Fruit fly (Drosophila melanogaster): Measurements from ENCODE around the gene CG14218.

DNA sequence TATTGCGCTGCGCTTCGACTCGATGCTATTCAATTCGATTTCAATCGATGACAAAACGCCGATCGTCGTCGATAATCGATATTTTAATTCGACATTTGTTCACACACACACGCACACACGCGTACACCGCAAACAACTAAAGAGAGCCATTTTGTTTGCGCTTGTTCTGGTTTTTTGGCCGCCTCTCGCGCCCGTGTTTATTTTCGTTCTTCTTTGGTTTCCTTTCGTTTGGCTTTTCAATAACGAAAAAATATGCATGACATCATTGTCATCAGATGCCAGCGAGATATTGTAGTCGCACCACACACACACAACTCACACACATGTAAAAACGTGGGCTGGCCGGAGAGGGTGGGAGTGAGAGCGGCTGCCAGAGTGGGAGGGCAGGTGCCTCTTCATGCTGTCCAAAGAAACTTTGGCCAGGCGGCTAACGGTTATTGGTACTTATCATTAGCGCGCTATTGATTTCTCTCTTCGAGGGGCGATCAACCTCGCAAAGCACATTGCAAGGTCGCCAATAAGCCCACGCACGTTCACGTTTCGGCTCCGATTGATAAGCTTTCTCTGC is 26.3 kb upstream of the CG14218 start:
- TF ChIP-seq Sp1 (GFP tag; optimal IDR thresholded peaks at IDR 0.05) (peak; percentile 2), dmrt93B (GFP tag; optimal IDR thresholded peaks at IDR 0.05) (no peak), psq (GFP tag; optimal IDR thresholded peaks at IDR 0.05) (peak; percentile 79), sv (GFP tag; optimal IDR thresholded peaks at IDR 0.05) (no peak), fru (GFP tag; optimal IDR thresholded peaks at IDR 0.05) (no peak)

Measured in whole organism, wandering third instar larva.